Fruit fly (Drosophila melanogaster) whole organism, embryonic: ENCODE measurements around the gene BthD.

Experiments
- Atf3 ChIP-seq: fragments of 200-800 bp; sonication (Bioruptor generic); optimal IDR thresholded peaks from 3 replicates; lab custom pipeline; 2016; ENCODE audit warnings: missing biosample characterization, missing genetic modification characterization
- Bteb2 ChIP-seq: fragments of 200-800 bp; sonication (Bioruptor generic); optimal IDR thresholded peaks from 2 replicates; lab custom pipeline; 2016; ENCODE audit warnings: missing biosample characterization, missing genetic modification characterization
- CG10274 ChIP-seq: fragments of 200-800 bp; sonication (Bioruptor generic); optimal IDR thresholded peaks from 3 replicates; lab custom pipeline; 2017; ENCODE audit warnings: missing biosample characterization, mild to moderate bottlenecking, missing genetic modification characterization
- CG11456 ChIP-seq: fragments of 200-800 bp; sonication (Bioruptor generic); IDR thresholded peaks from 3 replicates; pipeline ENCODE4 v1.3.6; 2022; ENCODE audit warnings: missing biosample characterization, missing genetic modification characterization
- CG12219 ChIP-seq: fragments of 200-800 bp; sonication (Bioruptor generic); optimal IDR thresholded peaks from 3 replicates; lab custom pipeline; 2018; ENCODE audit warnings: missing biosample characterization, mild to moderate bottlenecking, missing genetic modification characterization
- CG15479 ChIP-seq: fragments of 200-800 bp; sonication (Bioruptor generic); optimal IDR thresholded peaks from 3 replicates; lab custom pipeline; 2019; ENCODE audit warnings: missing biosample characterization, mild to moderate bottlenecking, missing genetic modification characterization, moderate library complexity
- CG15601 ChIP-seq: fragments of 200-800 bp; sonication (Bioruptor generic); optimal IDR thresholded peaks from 3 replicates; lab custom pipeline; 2019; ENCODE audit warnings: missing biosample characterization, mild to moderate bottlenecking, missing genetic modification characterization, moderate library complexity
- CG15696 ChIP-seq: fragments of 200-800 bp; sonication (Bioruptor generic); optimal IDR thresholded peaks from 2 replicates; lab custom pipeline; 2019; ENCODE audit warnings: missing biosample characterization, mild to moderate bottlenecking, missing genetic modification characterization, moderate library complexity
- CG17568 ChIP-seq: fragments of 200-800 bp; sonication (Bioruptor generic); optimal IDR thresholded peaks from 2 replicates; lab custom pipeline; 2018; ENCODE audit warnings: missing biosample characterization, mild to moderate bottlenecking, missing genetic modification characterization, moderate library complexity
- CG18599 ChIP-seq: fragments of 200-800 bp; sonication (Bioruptor generic); optimal IDR thresholded peaks from 3 replicates; lab custom pipeline; 2017; ENCODE audit warnings: missing biosample characterization, missing genetic modification characterization, mild to moderate bottlenecking, moderate library complexity, missing genetic modification reagents
- CG2129 ChIP-seq: fragments of 200-800 bp; sonication (Bioruptor generic); IDR thresholded peaks from 2 replicates; pipeline ENCODE4 v1.3.6; 2022; ENCODE audit warnings: missing biosample characterization, missing genetic modification characterization; ENCODE audit not compliant: partially characterized antibody
- CG3838 ChIP-seq: fragments of 200-800 bp; sonication (Bioruptor generic); optimal IDR thresholded peaks from 3 replicates; lab custom pipeline; 2016; ENCODE audit warnings: missing biosample characterization, missing genetic modification characterization
- CG43689 ChIP-seq: fragments of 200-800 bp; sonication (Bioruptor generic); IDR thresholded peaks from 2 replicates; pipeline ENCODE4 v1.3.6; 2022; ENCODE audit warnings: missing biosample characterization, missing genetic modification characterization
- CG4820 ChIP-seq: fragments of 200-800 bp; sonication (Bioruptor generic); optimal IDR thresholded peaks from 3 replicates; lab custom pipeline; 2016; ENCODE audit warnings: missing biosample characterization, missing genetic modification characterization
- CG6175 ChIP-seq: fragments of 200-800 bp; sonication (Bioruptor generic); IDR thresholded peaks from 3 replicates; pipeline ENCODE4 v1.3.6; 2022; ENCODE audit warnings: missing biosample characterization, missing genetic modification characterization
- CG8290 ChIP-seq, 3 experiments: fragments of 200-800 bp; sonication (Bioruptor generic); optimal IDR thresholded peaks; 2 replicates each; lab custom pipeline; 2016 to 2019; ENCODE audit warnings: missing biosample characterization in 3 of 3, missing genetic modification characterization in 3 of 3, mild to moderate bottlenecking in 2 of 3, moderate library complexity in 1 of 3
- CG8944 ChIP-seq: fragments of 200-800 bp; sonication (Bioruptor generic); optimal IDR thresholded peaks from 3 replicates; lab custom pipeline; 2016; ENCODE audit warnings: missing biosample characterization, missing genetic modification characterization
- CG9437 ChIP-seq: fragments of 200-800 bp; sonication (Bioruptor generic); optimal IDR thresholded peaks from 2 replicates; lab custom pipeline; 2018; ENCODE audit warnings: missing biosample characterization, mild to moderate bottlenecking, missing genetic modification characterization
- CoRest ChIP-seq: fragments of 200-800 bp; sonication (Bioruptor generic); optimal IDR thresholded peaks from 3 replicates; lab custom pipeline; 2018; ENCODE audit warnings: missing biosample characterization, mild to moderate bottlenecking, missing genetic modification characterization, moderate library complexity
- Doc3 ChIP-seq: fragments of 200-800 bp; sonication (Bioruptor generic); IDR thresholded peaks from 3 replicates; pipeline ENCODE4 v1.3.6; 2022; ENCODE audit warnings: missing biosample characterization, missing genetic modification characterization; ENCODE audit not compliant: partially characterized antibody
- Gug ChIP-seq: fragments of 200-800 bp; sonication (Bioruptor generic); IDR thresholded peaks from 4 replicates; pipeline ENCODE4 v1.3.6; 2022; ENCODE audit warnings: missing biosample characterization, missing genetic modification characterization
- H15 ChIP-seq: fragments of 200-800 bp; sonication (Bioruptor generic); IDR thresholded peaks from 3 replicates; pipeline ENCODE4 v1.3.6; 2022; ENCODE audit warnings: missing biosample characterization, missing genetic modification characterization
- HLHmδ ChIP-seq: fragments of 200-800 bp; sonication (Bioruptor generic); optimal IDR thresholded peaks from 2 replicates; lab custom pipeline; 2018; ENCODE audit warnings: missing biosample characterization, mild to moderate bottlenecking, missing genetic modification characterization, moderate library complexity
- HmgD ChIP-seq: fragments of 200-800 bp; sonication (Bioruptor generic); optimal IDR thresholded peaks from 3 replicates; lab custom pipeline; 2016; ENCODE audit warnings: missing biosample characterization, missing genetic modification characterization
- Jarid2 ChIP-seq: fragments of 200-800 bp; sonication (Bioruptor generic); optimal IDR thresholded peaks from 3 replicates; lab custom pipeline; 2017; ENCODE audit warnings: mild to moderate bottlenecking, missing biosample characterization, missing genetic modification reagents, missing genetic modification characterization
- Kr ChIP-seq: fragments of 200-800 bp; sonication (Bioruptor generic); optimal IDR thresholded peaks from 2 replicates; lab custom pipeline; 2017; ENCODE audit warnings: missing biosample characterization, mild to moderate bottlenecking, missing genetic modification characterization
- Lhr ChIP-seq: fragments of 200-800 bp; sonication (Bioruptor generic); optimal IDR thresholded peaks from 3 replicates; lab custom pipeline; 2017; ENCODE audit warnings: mild to moderate bottlenecking, missing biosample characterization, missing genetic modification reagents, missing genetic modification characterization
- Myb ChIP-seq: fragments of 200-800 bp; sonication (Bioruptor generic); optimal IDR thresholded peaks from 2 replicates; lab custom pipeline; 2016; ENCODE audit warnings: missing biosample characterization, missing genetic modification characterization
- NC2α ChIP-seq: fragments of 200-800 bp; sonication (Bioruptor generic); optimal IDR thresholded peaks from 2 replicates; lab custom pipeline; 2016; ENCODE audit warnings: missing biosample characterization, missing genetic modification characterization
- Oaz ChIP-seq: fragments of 200-800 bp; sonication (Bioruptor generic); IDR thresholded peaks from 2 replicates; pipeline ENCODE4 v1.3.6; 2022; ENCODE audit warnings: missing biosample characterization, missing genetic modification characterization
- Oli ChIP-seq: fragments of 200-800 bp; sonication (Bioruptor generic); optimal IDR thresholded peaks from 2 replicates; lab custom pipeline; 2018; ENCODE audit warnings: missing biosample characterization, mild to moderate bottlenecking, missing genetic modification characterization, moderate library complexity
- Poxn ChIP-seq: fragments of 200-800 bp; sonication (Bioruptor generic); IDR thresholded peaks from 2 replicates; pipeline ENCODE4 v1.3.6; 2022; ENCODE audit warnings: missing biosample characterization, missing genetic modification characterization
- Rx ChIP-seq: fragments of 200-800 bp; sonication (Bioruptor generic); IDR thresholded peaks from 2 replicates; pipeline ENCODE4 v1.3.6; 2022; ENCODE audit warnings: missing biosample characterization, missing genetic modification characterization
- Ssrp ChIP-seq: fragments of 200-800 bp; sonication (Bioruptor generic); optimal IDR thresholded peaks from 2 replicates; lab custom pipeline; 2018; ENCODE audit warnings: missing biosample characterization, mild to moderate bottlenecking, missing genetic modification characterization, moderate library complexity
- YL-1 ChIP-seq: fragments of 200-800 bp; sonication (Bioruptor generic); optimal IDR thresholded peaks from 3 replicates; lab custom pipeline; 2017; ENCODE audit warnings: missing biosample characterization, mild to moderate bottlenecking, missing genetic modification characterization
- bigmax ChIP-seq: fragments of 200-800 bp; sonication (Bioruptor generic); optimal IDR thresholded peaks from 2 replicates; lab custom pipeline; 2018; ENCODE audit warnings: missing biosample characterization, mild to moderate bottlenecking, missing genetic modification characterization
- bsh ChIP-seq, 2 experiments: fragments of 200-800 bp; sonication (Bioruptor generic); optimal IDR thresholded peaks; 2 replicates each; lab custom pipeline; 2017 to 2018; ENCODE audit warnings: mild to moderate bottlenecking in 2 of 2, missing biosample characterization in 2 of 2, missing genetic modification characterization in 2 of 2, moderate library complexity in 1 of 2
- cad ChIP-seq: fragments of >200 bp; optimal IDR thresholded peaks from 2 replicates; lab custom pipeline; 2017; ENCODE audit warnings: missing biosample characterization, missing genetic modification characterization
- en ChIP-seq: fragments of 200-800 bp; sonication (Bioruptor generic); optimal IDR thresholded peaks from 2 replicates; lab custom pipeline; 2016; ENCODE audit warnings: missing biosample characterization, missing genetic modification characterization
- exex ChIP-seq: fragments of 200-800 bp; sonication (Bioruptor generic); optimal IDR thresholded peaks from 4 replicates; lab custom pipeline; 2018; ENCODE audit warnings: missing biosample characterization, mild to moderate bottlenecking, missing genetic modification characterization, moderate library complexity
- gfzf ChIP-seq: fragments of 200-800 bp; sonication (Bioruptor generic); optimal IDR thresholded peaks from 2 replicates; lab custom pipeline; 2016; ENCODE audit warnings: missing biosample characterization, mild to moderate bottlenecking, missing genetic modification characterization, moderate library complexity
- gsb ChIP-seq: fragments of 200-800 bp; sonication (Bioruptor generic); IDR thresholded peaks from 2 replicates; pipeline ENCODE4 v1.3.6; 2022; ENCODE audit warnings: missing biosample characterization, missing genetic modification characterization
- ind ChIP-seq: fragments of 200-800 bp; sonication (Bioruptor generic); optimal IDR thresholded peaks from 3 replicates; lab custom pipeline; 2016; ENCODE audit warnings: missing biosample characterization, missing genetic modification characterization
- jing ChIP-seq: fragments of 200-800 bp; sonication (Bioruptor generic); optimal IDR thresholded peaks from 2 replicates; lab custom pipeline; 2018; ENCODE audit warnings: missing biosample characterization, mild to moderate bottlenecking, missing genetic modification characterization
- lmd ChIP-seq: fragments of 200-800 bp; sonication (Bioruptor generic); IDR thresholded peaks from 2 replicates; pipeline ENCODE4 v1.3.6; 2022; ENCODE audit warnings: missing biosample characterization, missing genetic modification characterization
- peb ChIP-seq: fragments of 200-800 bp; sonication (Bioruptor generic); IDR thresholded peaks from 2 replicates; pipeline ENCODE4 v1.3.6; 2022; ENCODE audit warnings: missing biosample characterization, missing genetic modification characterization
- pfk ChIP-seq: fragments of 200-800 bp; sonication (Bioruptor generic); optimal IDR thresholded peaks from 2 replicates; lab custom pipeline; 2018; ENCODE audit warnings: missing biosample characterization, mild to moderate bottlenecking, missing genetic modification characterization, moderate library complexity
- ranshi ChIP-seq: fragments of 200-800 bp; sonication (Bioruptor generic); IDR thresholded peaks from 2 replicates; pipeline ENCODE4 v1.3.6; 2022; ENCODE audit warnings: missing biosample characterization, missing genetic modification characterization
- sens-2 ChIP-seq: fragments of 200-800 bp; sonication (Bioruptor generic); IDR thresholded peaks from 2 replicates; pipeline ENCODE4 v1.3.6; 2022; ENCODE audit warnings: missing biosample characterization, missing genetic modification characterization

The BthD gene

dm6 chrX:13634254-13634999 lies 22.5 kb downstream of the BthD start (continued):
- TF ChIP-seq CG8944 (GFP tag; lab: Kevin White, UChicago) = peak; percentile 8
- no peak for TF ChIP-seq Ssrp
- peak; percentile 27 for TF ChIP-seq Myb (GFP tag; lab: Kevin White, UChicago)
- peak; percentile 25; the same call in 1 of the 2 replicates for TF ChIP-seq gsb (GFP tag; lab: Robert Waterston, UW)
- peak; percentile 94 for TF ChIP-seq CG15479 (GFP tag; lab: Kevin White, UChicago)
- no peak for TF ChIP-seq gfzf
- no peak for TF ChIP-seq HmgD
- TF ChIP-seq NC2α (GFP tag; lab: Kevin White, UChicago) = no peak
- peak; percentile 18; the same call in 1 of the 2 replicates for TF ChIP-seq ranshi (GFP tag; lab: Robert Waterston, UW)
- 0 out of 3 replicates have a peak, but pooled peaks have one; percentile 34 for TF ChIP-seq CG11456
- no peak for TF ChIP-seq CG2129
- no peak for TF ChIP-seq HLHmδ
- TF ChIP-seq CG18599 (GFP tag; lab: Kevin White, UChicago) = peak; percentile 70
- TF ChIP-seq Oaz (GFP tag; lab: Robert Waterston, UW) = no peak
- TF ChIP-seq Atf3 (GFP tag; lab: Kevin White, UChicago) = peak; percentile 25
- TF ChIP-seq exex (tag; lab: Kevin White, UChicago) = peak; percentile 31
- no peak for TF ChIP-seq Poxn (GFP tag; lab: Robert Waterston, UW)
- TF ChIP-seq CG43689 (GFP tag; lab: Robert Waterston, UW) = 0 out of 2 replicates have a peak, but pooled peaks have one; percentile 26
- peak; percentile 91 for TF ChIP-seq CG10274
- TF ChIP-seq H15 (GFP tag; lab: Robert Waterston, UW) = no peak
- TF ChIP-seq lmd (GFP tag; lab: Robert Waterston, UW) = peak; percentile 30; the same call in 1 of the 2 replicates
- no peak for TF ChIP-seq peb (GFP tag; lab: Robert Waterston, UW)
- TF ChIP-seq pfk (GFP tag; lab: Kevin White, UChicago) = peak; percentile 66
- no peak for TF ChIP-seq en (GFP tag; lab: Kevin White, UChicago)
- TF ChIP-seq Lhr (GFP tag; lab: Kevin White, UChicago) = no peak
- TF ChIP-seq CG8290 (GFP tag; optimal IDR thresholded peaks at IDR 0.05; lab: Kevin White, UChicago) = no peak
- TF ChIP-seq CG8290 (tag; optimal IDR thresholded peaks at IDR 0.05; lab: Kevin White, UChicago) = peak in 1 of 2 experiments; percentile 30
- TF ChIP-seq CG9437 (GFP tag; lab: Kevin White, UChicago) = no peak
- no peak for TF ChIP-seq Doc3
- peak; percentile 23 for TF ChIP-seq CoRest (tag; lab: Kevin White, UChicago)
- TF ChIP-seq bsh (GFP tag; optimal IDR thresholded peaks at IDR 0.05; lab: Kevin White, UChicago) = no peak
- TF ChIP-seq ind (GFP tag; lab: Kevin White, UChicago) = peak; percentile 8
- TF ChIP-seq CG15601 (tag; lab: Kevin White, UChicago) = peak; percentile 35
- peak; percentile 13 for TF ChIP-seq CG12219 (GFP tag; lab: Kevin White, UChicago)
- TF ChIP-seq CG4820 (GFP tag; lab: Kevin White, UChicago) = no peak
- TF ChIP-seq CG6175 (GFP tag; lab: Robert Waterston, UW) = no peak
- no peak for TF ChIP-seq CG3838
- TF ChIP-seq Oli (tag; lab: Kevin White, UChicago) = peak; percentile 3
- TF ChIP-seq bigmax (GFP tag; lab: Kevin White, UChicago) = no peak
- TF ChIP-seq Rx (GFP tag; lab: Robert Waterston, UW) = no peak
- TF ChIP-seq CG17568 (GFP tag; lab: Kevin White, UChicago) = peak; percentile 69
- no peak for TF ChIP-seq cad (GFP tag; lab: Kevin White, UChicago)
- TF ChIP-seq CG15696 (tag; lab: Kevin White, UChicago) = peak; percentile 46
- peak; percentile 31; the same call in 2 of the 4 replicates for TF ChIP-seq Gug
- no peak for TF ChIP-seq Kr (GFP tag; lab: Kevin White, UChicago)
- TF ChIP-seq Bteb2 (GFP tag; lab: Kevin White, UChicago) = peak; percentile 19
- TF ChIP-seq sens-2 (GFP tag; lab: Robert Waterston, UW) = no peak
- TF ChIP-seq jing = no peak
- peak; percentile 34 for TF ChIP-seq Jarid2 (GFP tag; lab: Kevin White, UChicago)
- peak; percentile 39 for TF ChIP-seq YL-1 (GFP tag; lab: Kevin White, UChicago)
